Worm (Caenorhabditis elegans) whole organism, L2 larva: Measurements from ENCODE around the gene pcyt-1.

Experiments used
- ceh-82 ChIP-seq: fragments of 150-350 bp; optimal IDR thresholded peaks from 2 replicates; lab custom pipeline; 2014; ENCODE audit warnings: missing biosample characterization, missing genetic modification characterization
- elt-3 ChIP-seq: sonication (generic microtip); optimal IDR thresholded peaks from 2 replicates; lab custom pipeline; 2017; ENCODE audit warnings: missing biosample characterization, missing genetic modification characterization
- mab-5 ChIP-seq: fragments of 150-350 bp; optimal IDR thresholded peaks from 2 replicates; lab custom pipeline; 2014; ENCODE audit warnings: missing biosample characterization, missing genetic modification characterization
- nhr-23 ChIP-seq: fragments of 150-350 bp; optimal IDR thresholded peaks from 2 replicates; lab custom pipeline; 2014; ENCODE audit warnings: missing biosample characterization, missing genetic modification reagents, missing genetic modification characterization
- unc-62 ChIP-seq: fragments of 150-350 bp; optimal IDR thresholded peaks from 2 replicates; lab custom pipeline; 2014; ENCODE audit warnings: missing biosample characterization, missing genetic modification reagents, missing genetic modification characterization
- ztf-1 ChIP-seq: fragments of 200-800 bp; sonication (Bioruptor generic); conservative IDR thresholded peaks from 2 replicates; pipeline ENCODE4 v1.3.6; 2022; ENCODE audit warnings: missing genetic modification characterization, missing compliant biosample characterization
- ztf-4 ChIP-seq: fragments of 150-350 bp; optimal IDR thresholded peaks from 2 replicates; lab custom pipeline; 2014; ENCODE audit warnings: missing biosample characterization, missing genetic modification characterization

DNA sequence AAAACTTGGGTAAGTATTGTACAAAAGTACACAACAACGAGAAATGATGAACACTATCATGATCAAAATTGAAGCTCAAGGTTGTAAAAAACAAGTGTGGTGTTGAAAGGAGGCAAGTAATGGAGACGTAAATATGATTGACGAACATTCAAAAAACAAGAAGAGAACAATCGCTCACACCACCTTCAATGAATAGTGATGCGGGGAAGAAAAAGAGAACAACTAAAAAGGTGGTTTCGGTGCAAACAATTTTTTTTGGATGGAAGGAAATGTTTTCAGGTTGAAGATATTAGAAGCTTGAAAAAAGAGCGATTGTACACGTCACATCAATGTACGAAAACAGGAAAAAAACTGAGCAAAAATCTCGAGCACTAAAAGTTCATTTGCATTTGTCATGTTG is 42.3 kb downstream of the pcyt-1 start:
- TF ChIP-seq elt-3 (tag; lab: Kevin White, UChicago) (no peak), unc-62 (GFP tag; lab: Kevin White, UChicago) (no peak), ztf-1 (GFP tag; lab: Robert Waterston, UW) (no peak), ceh-82 (tag; lab: Kevin White, UChicago) (no peak), mab-5 (tag; lab: Kevin White, UChicago) (no peak), nhr-23 (tag; lab: Kevin White, UChicago) (no peak), ztf-4 (no peak)
